Worm (Caenorhabditis elegans): ENCODE results near the gene pgph-2.

DNA sequence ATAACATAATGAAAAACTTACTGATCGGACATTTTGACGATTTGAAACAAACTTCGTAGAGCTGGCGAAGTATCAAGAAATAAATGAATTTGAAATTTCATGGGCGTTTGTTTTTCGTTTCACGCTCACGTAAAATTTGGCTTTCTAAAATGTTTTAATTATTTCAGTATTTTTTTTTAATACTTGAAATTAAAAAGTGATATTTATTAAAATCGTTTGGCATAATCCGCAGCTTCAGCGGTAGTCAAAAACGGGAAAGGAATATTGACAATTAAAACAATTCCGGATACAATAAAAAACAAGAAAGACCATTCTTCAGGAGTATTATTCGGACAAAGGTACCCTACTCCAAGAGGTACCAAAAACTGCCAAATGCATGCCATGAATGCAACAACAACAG lies 17.8 kb downstream of the pgph-2 start, which contains the start of gene fbxa-183:
- TF ChIP-seq hlh-26 (GFP tag; conservative IDR thresholded peaks at IDR 0.05), result no peak
- TF ChIP-seq ccch-3 (GFP tag; optimal IDR thresholded peaks at IDR 0.05), result no peak

Data from whole organism, young adult.